Fruit fly (Drosophila melanogaster): ENCODE data around the gene CtsB.

CtsB gene

DNA sequence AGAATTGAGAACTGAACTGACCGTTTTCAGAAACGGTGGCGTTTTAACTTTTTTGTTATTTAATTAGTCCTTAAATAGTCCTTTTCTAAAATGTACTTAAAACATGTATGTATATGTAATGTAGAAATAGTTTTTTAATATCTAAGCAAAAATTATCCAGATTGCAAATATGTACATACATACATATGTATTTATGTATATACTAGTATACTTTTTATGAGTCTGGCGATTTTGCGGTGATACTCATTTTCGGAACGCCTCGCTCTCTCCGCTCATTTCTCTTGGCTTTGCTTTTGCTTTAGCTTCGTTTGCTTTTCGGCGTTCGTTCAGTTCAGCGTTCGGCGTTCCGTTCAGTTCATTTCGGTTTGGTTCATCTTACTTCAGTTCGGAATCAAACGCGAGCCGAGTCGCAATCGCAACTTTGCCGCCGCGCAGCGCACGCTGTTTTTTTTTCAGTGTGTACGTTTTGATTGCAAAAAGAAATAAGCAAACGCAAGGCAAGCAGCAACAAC, 19.5 kb downstream of the CtsB start, which contains the start of gene rdgB (continued):
- TF ChIP-seq Lpt (GFP tag; optimal IDR thresholded peaks at IDR 0.05) (no peak), HmgD (GFP tag; optimal IDR thresholded peaks at IDR 0.05) (no peak), Fer2 (tag; optimal IDR thresholded peaks at IDR 0.05) (peak; percentile 56), jing (GFP tag; optimal IDR thresholded peaks at IDR 0.05) (peak; percentile 7), sug (tag; optimal IDR thresholded peaks at IDR 0.05) (peak; percentile 85), CG12769 (tag; optimal IDR thresholded peaks at IDR 0.05) (peak; percentile 67), CG18599 (GFP tag; optimal IDR thresholded peaks at IDR 0.05) (peak; percentile 87), CG13123 (GFP tag; optimal IDR thresholded peaks at IDR 0.05) (peak; percentile 40), Trl (optimal IDR thresholded peaks at IDR 0.05) (peak; percentile 39 to 73), Trl (GFP tag; optimal IDR thresholded peaks at IDR 0.05) (no peak), PHDP (tag; optimal IDR thresholded peaks at IDR 0.05) (peak; percentile 78), H15 (GFP tag; IDR thresholded peaks at IDR 0.05) (0 out of 3 replicates have a peak, but pooled peaks have one; percentile 40), CG10462 (GFP tag; optimal IDR thresholded peaks at IDR 0.05) (peak; percentile 21), Hmx (GFP tag; optimal IDR thresholded peaks at IDR 0.05) (peak; percentile 44), CG10654 (GFP tag; optimal IDR thresholded peaks at IDR 0.05) (peak; percentile 58), CG31224 (GFP tag; IDR thresholded peaks at IDR 0.05) (peak; percentile 44; the same call in 1 of the 2 replicates), cg (GFP tag; optimal IDR thresholded peaks at IDR 0.05) (no peak), nau (GFP tag; optimal IDR thresholded peaks at IDR 0.05) (peak; percentile 70), Atf-2 (GFP tag; optimal IDR thresholded peaks at IDR 0.05) (peak; percentile 21), klu (GFP tag; IDR thresholded peaks at IDR 0.05) (peak; percentile 62; the same call in 1 of the 2 replicates), CG4730 (GFP tag; IDR thresholded peaks at IDR 0.05) (0 out of 2 replicates have a peak, but pooled peaks have one; percentile 8), CG10366 (GFP tag; IDR thresholded peaks at IDR 0.05) (peak; percentile 35), CG9817 (tag; optimal IDR thresholded peaks at IDR 0.05) (peak; percentile 70), slou (GFP tag; optimal IDR thresholded peaks at IDR 0.05) (peak; percentile 59), Aef1 (GFP tag; IDR thresholded peaks at IDR 0.05) (peak; percentile 67), MTF-1 (GFP tag; optimal IDR thresholded peaks at IDR 0.05; ENCODE audit: borderline replicate concordance) (peak; percentile 7), ab (GFP tag; optimal IDR thresholded peaks at IDR 0.05) (peak; percentile 7), wdn (GFP tag; IDR thresholded peaks at IDR 0.05) (no peak), CG18619 (GFP tag; optimal IDR thresholded peaks at IDR 0.05) (peak; percentile 83), Asciz (GFP tag; optimal IDR thresholded peaks at IDR 0.05) (peak; percentile 72), toy (GFP tag; IDR thresholded peaks at IDR 0.05) (0 out of 2 replicates have a peak, but pooled peaks have one; percentile 33), CG1603 (tag; optimal IDR thresholded peaks at IDR 0.05) (peak; percentile 31), Sin3A (optimal IDR thresholded peaks at IDR 0.05) (no peak), CG4360 (GFP tag; IDR thresholded peaks at IDR 0.05) (no peak), CG1602 (GFP tag; optimal IDR thresholded peaks at IDR 0.05) (peak; percentile 75), eve (GFP tag; optimal IDR thresholded peaks at IDR 0.05) (peak in 1 of 2 experiments; percentile 92), CG13624 (GFP tag; optimal IDR thresholded peaks at IDR 0.05) (peak; percentile 21), zen (tag; optimal IDR thresholded peaks at IDR 0.05) (peak; percentile 16), CG12219 (GFP tag; optimal IDR thresholded peaks at IDR 0.05) (peak; percentile 26), NfI (GFP tag; optimal IDR thresholded peaks at IDR 0.05) (peak; percentile 73), disco-r (GFP tag; optimal IDR thresholded peaks at IDR 0.05) (no peak), en (GFP tag; optimal IDR thresholded peaks at IDR 0.05) (no peak), dysf (GFP tag; IDR thresholded peaks at IDR 0.05) (peak; percentile 83), CG5180 (GFP tag; optimal IDR thresholded peaks at IDR 0.05) (peak; percentile 92), CG6683 (GFP tag; optimal IDR thresholded peaks at IDR 0.05) (peak; percentile 31), CG16779 (GFP tag; IDR thresholded peaks at IDR 0.05) (no peak), Dip2 (GFP tag; IDR thresholded peaks at IDR 0.05) (no peak), CG15514 (GFP tag; optimal IDR thresholded peaks at IDR 0.05) (peak; percentile 98), CG17912 (GFP tag; optimal IDR thresholded peaks at IDR 0.05) (no peak), bowl (GFP tag; IDR thresholded peaks at IDR 0.05) (no peak), CG14050 (GFP tag; IDR thresholded peaks at IDR 0.05) (0 out of 3 replicates have a peak, but pooled peaks have one; percentile 18)
